Fruit fly (Drosophila melanogaster): ENCODE measurements around the gene Gagr.

The Gagr gene

dm6 chr3L:16356171-16356765 is 38.1 kb upstream of the Gagr start (continued):
- TF ChIP-seq luna (GFP tag; optimal IDR thresholded peaks at IDR 0.05) (no peak), trem (tag; optimal IDR thresholded peaks at IDR 0.05) (no peak), ro (GFP tag; IDR thresholded peaks at IDR 0.05) (no peak), Dip2 (GFP tag; IDR thresholded peaks at IDR 0.05) (no peak), z (GFP tag; IDR thresholded peaks at IDR 0.05) (0 out of 3 replicates have a peak, but pooled peaks have one; percentile 25), Trl (optimal IDR thresholded peaks at IDR 0.05) (peak in 1 of 2 experiments; percentile 53), Trl (GFP tag; optimal IDR thresholded peaks at IDR 0.05) (no peak), Ets65A (GFP tag) (no peak), inv (GFP tag; IDR thresholded peaks at IDR 0.05; ENCODE audit: partially characterized antibody) (no peak), CG6813 (GFP tag; optimal IDR thresholded peaks at IDR 0.05) (no peak), Neu2 (GFP tag; optimal IDR thresholded peaks at IDR 0.05; ENCODE audit: borderline replicate concordance) (no peak), peb (GFP tag; IDR thresholded peaks at IDR 0.05) (no peak), CG8765 (GFP tag; IDR thresholded peaks at IDR 0.05) (no peak), dati (GFP tag; IDR thresholded peaks at IDR 0.05) (no peak), CG8290 (GFP tag; optimal IDR thresholded peaks at IDR 0.05) (no peak), CG8290 (tag; optimal IDR thresholded peaks at IDR 0.05) (peak in 1 of 2 experiments; percentile 48), CG1792 (GFP tag; optimal IDR thresholded peaks at IDR 0.05) (no peak), ato (GFP tag; IDR thresholded peaks at IDR 0.05; ENCODE audit: partially characterized antibody) (no peak), nom (GFP tag; optimal IDR thresholded peaks at IDR 0.05) (no peak), CG4424 (GFP tag; optimal IDR thresholded peaks at IDR 0.05) (no peak), CG3065 (GFP tag; optimal IDR thresholded peaks at IDR 0.05) (no peak), Dad (GFP tag; optimal IDR thresholded peaks at IDR 0.05) (no peak), CG30431 (GFP tag; optimal IDR thresholded peaks at IDR 0.05) (no peak), Ptx1 (GFP tag; IDR thresholded peaks at IDR 0.05) (no peak), CkIIα-i1 (GFP tag; IDR thresholded peaks at IDR 0.05) (no peak), so (GFP tag; IDR thresholded peaks at IDR 0.05) (no peak), NFAT (GFP tag; IDR thresholded peaks at IDR 0.05) (no peak), Hr3 (GFP tag; optimal IDR thresholded peaks at IDR 0.05) (no peak), dmrt11E (tag; optimal IDR thresholded peaks at IDR 0.05) (no peak), dimm (GFP tag; IDR thresholded peaks at IDR 0.05) (no peak), ems (GFP tag; optimal IDR thresholded peaks at IDR 0.05) (no peak), Hr39 (optimal IDR thresholded peaks at IDR 0.05) (no peak), Atf6 (GFP tag; IDR thresholded peaks at IDR 0.05) (peak; percentile 50; the same call in 1 of the 2 replicates), Fer1 (GFP tag; optimal IDR thresholded peaks at IDR 0.05) (peak; percentile 25), Kr (GFP tag; optimal IDR thresholded peaks at IDR 0.05) (no peak), h (optimal IDR thresholded peaks at IDR 0.05) (no peak), BtbVII (GFP tag; optimal IDR thresholded peaks at IDR 0.05) (peak; percentile 45), bab2 (GFP tag; optimal IDR thresholded peaks at IDR 0.05) (no peak), CG3407 (GFP tag; optimal IDR thresholded peaks at IDR 0.05) (no peak), CG7271 (tag; optimal IDR thresholded peaks at IDR 0.05) (no peak), CG2875 (GFP tag; optimal IDR thresholded peaks at IDR 0.05) (no peak), Mad (GFP tag; optimal IDR thresholded peaks at IDR 0.05) (no peak), unpg (GFP tag; optimal IDR thresholded peaks at IDR 0.05) (no peak), CG30020 (tag; optimal IDR thresholded peaks at IDR 0.05) (no peak), Fer3 (tag; optimal IDR thresholded peaks at IDR 0.05) (no peak), Hand (GFP tag; optimal IDR thresholded peaks at IDR 0.05) (peak; percentile 4), CG13894 (tag; optimal IDR thresholded peaks at IDR 0.05) (peak; percentile 97), CG10209 (GFP tag; optimal IDR thresholded peaks at IDR 0.05) (no peak), Meics (GFP tag; optimal IDR thresholded peaks at IDR 0.05) (peak; percentile 25), cad (GFP tag; optimal IDR thresholded peaks at IDR 0.05) (no peak), vvl (GFP tag; IDR thresholded peaks at IDR 0.05) (no peak), Doc2 (GFP tag; IDR thresholded peaks at IDR 0.05) (no peak), exex (tag; optimal IDR thresholded peaks at IDR 0.05) (peak; percentile 87)

All from whole organism, embryonic.